Fruit fly (Drosophila melanogaster) whole organism, embryonic: ENCODE data around the gene ebd1.

ENCODE experiments used
- Adf1 ChIP-seq: fragments of 200-800 bp; sonication (Bioruptor generic); IDR thresholded peaks from 2 replicates; pipeline ENCODE4 v1.3.6; 2022; ENCODE audit warnings: missing biosample characterization, missing genetic modification characterization
- BEAF-32 ChIP-seq: fragments of 200-800 bp; sonication (Bioruptor generic); optimal IDR thresholded peaks from 3 replicates; lab custom pipeline; 2017; ENCODE audit warnings: missing biosample characterization, missing genetic modification characterization, mild to moderate bottlenecking, moderate library complexity, missing genetic modification reagents
- C15 ChIP-seq: fragments of 200-800 bp; sonication (Bioruptor generic); IDR thresholded peaks from 3 replicates; pipeline ENCODE4 v1.3.6; 2022; ENCODE audit warnings: missing biosample characterization, missing genetic modification characterization
- CG10147 ChIP-seq: fragments of 200-800 bp; sonication (Bioruptor generic); optimal IDR thresholded peaks from 2 replicates; lab custom pipeline; 2019; ENCODE audit warnings: missing biosample characterization, mild to moderate bottlenecking, missing genetic modification characterization, moderate library complexity
- CG10462 ChIP-seq: fragments of 200-800 bp; sonication (Bioruptor generic); optimal IDR thresholded peaks from 2 replicates; lab custom pipeline; 2016; ENCODE audit warnings: missing biosample characterization, missing genetic modification characterization
- CG11504 ChIP-seq: fragments of 200-800 bp; sonication (Bioruptor generic); optimal IDR thresholded peaks from 3 replicates; lab custom pipeline; 2019; ENCODE audit warnings: missing biosample characterization, mild to moderate bottlenecking, missing genetic modification characterization, moderate library complexity
- CG12659 ChIP-seq: fragments of 200-800 bp; sonication (Bioruptor generic); optimal IDR thresholded peaks from 3 replicates; lab custom pipeline; 2017; ENCODE audit warnings: mild to moderate bottlenecking, missing biosample characterization, missing genetic modification reagents, missing genetic modification characterization
- CG1529 ChIP-seq: fragments of 200-800 bp; sonication (Bioruptor generic); optimal IDR thresholded peaks from 3 replicates; lab custom pipeline; 2018; ENCODE audit warnings: missing biosample characterization, missing genetic modification characterization
- CG1647 ChIP-seq: fragments of 200-800 bp; sonication (Bioruptor generic); optimal IDR thresholded peaks from 3 replicates; lab custom pipeline; 2016; ENCODE audit warnings: missing biosample characterization, missing genetic modification characterization
- CG16779 ChIP-seq: fragments of 200-800 bp; sonication (Bioruptor generic); IDR thresholded peaks from 2 replicates; pipeline ENCODE4 v1.3.6; 2022; ENCODE audit warnings: missing biosample characterization, missing genetic modification characterization
- CG17361 ChIP-seq: fragments of 200-800 bp; sonication (Bioruptor generic); IDR thresholded peaks from 3 replicates; pipeline ENCODE4 v1.3.6; 2022; ENCODE audit warnings: missing biosample characterization, missing genetic modification characterization
- CG17568 ChIP-seq: fragments of 200-800 bp; sonication (Bioruptor generic); optimal IDR thresholded peaks from 2 replicates; lab custom pipeline; 2018; ENCODE audit warnings: missing biosample characterization, mild to moderate bottlenecking, missing genetic modification characterization, moderate library complexity
- CG2875 ChIP-seq: fragments of 200-800 bp; sonication (Bioruptor generic); optimal IDR thresholded peaks from 2 replicates; lab custom pipeline; 2017; ENCODE audit warnings: missing biosample characterization, mild to moderate bottlenecking, missing genetic modification characterization, missing genetic modification reagents
- CG3995 ChIP-seq: fragments of 200-800 bp; sonication (Bioruptor generic); optimal IDR thresholded peaks from 3 replicates; lab custom pipeline; 2016; ENCODE audit warnings: missing biosample characterization, missing genetic modification characterization
- CG4820 ChIP-seq: fragments of 200-800 bp; sonication (Bioruptor generic); optimal IDR thresholded peaks from 3 replicates; lab custom pipeline; 2016; ENCODE audit warnings: missing biosample characterization, missing genetic modification characterization
- CG4854 ChIP-seq: fragments of 200-800 bp; sonication (Bioruptor generic); optimal IDR thresholded peaks from 2 replicates; lab custom pipeline; 2016; ENCODE audit warnings: missing biosample characterization, missing genetic modification characterization, inconsistent platforms
- CG6654 ChIP-seq: fragments of 200-800 bp; sonication (Bioruptor generic); optimal IDR thresholded peaks from 2 replicates; lab custom pipeline; 2017; ENCODE audit warnings: missing biosample characterization, mild to moderate bottlenecking, missing genetic modification characterization
- CG7839 ChIP-seq: fragments of 200-800 bp; sonication (Bioruptor generic); optimal IDR thresholded peaks from 3 replicates; lab custom pipeline; 2018; ENCODE audit warnings: missing biosample characterization, mild to moderate bottlenecking, missing genetic modification characterization, moderate library complexity
- Dbx ChIP-seq: fragments of 200-800 bp; sonication (Bioruptor generic); IDR thresholded peaks from 3 replicates; pipeline ENCODE4 v1.3.6; 2022; ENCODE audit warnings: missing biosample characterization, missing genetic modification characterization
- E2f1 ChIP-seq: fragments of 200-800 bp; sonication (Bioruptor generic); IDR thresholded peaks from 2 replicates; pipeline ENCODE4 v1.3.6; 2022; ENCODE audit warnings: missing biosample characterization, missing genetic modification characterization
- HLH3B ChIP-seq: fragments of 200-800 bp; sonication (Bioruptor generic); IDR thresholded peaks from 2 replicates; pipeline ENCODE4 v1.3.6; 2022; ENCODE audit warnings: missing biosample characterization, missing genetic modification characterization
- HLH54F ChIP-seq: fragments of 200-800 bp; sonication (Bioruptor generic); optimal IDR thresholded peaks from 3 replicates; lab custom pipeline; 2016; ENCODE audit warnings: missing biosample characterization, missing genetic modification characterization
- HmgD ChIP-seq: fragments of 200-800 bp; sonication (Bioruptor generic); optimal IDR thresholded peaks from 3 replicates; lab custom pipeline; 2016; ENCODE audit warnings: missing biosample characterization, missing genetic modification characterization
- Jarid2 ChIP-seq: fragments of 200-800 bp; sonication (Bioruptor generic); optimal IDR thresholded peaks from 3 replicates; lab custom pipeline; 2017; ENCODE audit warnings: mild to moderate bottlenecking, missing biosample characterization, missing genetic modification reagents, missing genetic modification characterization
- Kr ChIP-seq: fragments of 200-800 bp; sonication (Bioruptor generic); optimal IDR thresholded peaks from 2 replicates; lab custom pipeline; 2017; ENCODE audit warnings: missing biosample characterization, mild to moderate bottlenecking, missing genetic modification characterization
- Med ChIP-seq: fragments of 200-800 bp; sonication (Bioruptor generic); peaks from one replicate; lab custom pipeline; 2016; ENCODE audit warnings: missing biosample characterization, missing genetic modification characterization, mild to moderate bottlenecking, inconsistent platforms, moderate library complexity
- Optix ChIP-seq: fragments of 200-800 bp; sonication (Bioruptor generic); IDR thresholded peaks from 3 replicates; pipeline ENCODE4 v1.3.6; 2022; ENCODE audit warnings: missing biosample characterization, missing genetic modification characterization
- Pdp1 ChIP-seq, 2 experiments: fragments of 200-800 bp; sonication (Bioruptor generic); optimal IDR thresholded peaks; 3 replicates each; lab custom pipeline; 2016; ENCODE audit warnings: missing biosample characterization in 2 of 2, missing genetic modification characterization in 2 of 2, mild to moderate bottlenecking in 1 of 2, moderate library complexity in 1 of 2
- Ptx1 ChIP-seq: fragments of 200-800 bp; sonication (Bioruptor generic); IDR thresholded peaks from 2 replicates; pipeline ENCODE4 v1.3.6; 2022; ENCODE audit warnings: missing biosample characterization, missing genetic modification characterization
- Sox102F ChIP-seq: fragments of 200-800 bp; sonication (Bioruptor generic); optimal IDR thresholded peaks from 2 replicates; lab custom pipeline; 2018; ENCODE audit warnings: missing biosample characterization, mild to moderate bottlenecking, missing genetic modification characterization, moderate library complexity
- Spps ChIP-seq: fragments of 200-800 bp; sonication (Bioruptor generic); optimal IDR thresholded peaks from 2 replicates; lab custom pipeline; 2018; ENCODE audit warnings: missing biosample characterization, mild to moderate bottlenecking, missing genetic modification characterization
- chn ChIP-seq: fragments of 200-800 bp; sonication (Bioruptor generic); optimal IDR thresholded peaks from 2 replicates; lab custom pipeline; 2016; ENCODE audit warnings: missing biosample characterization, missing genetic modification characterization
- croc ChIP-seq: fragments of 200-800 bp; sonication (Bioruptor generic); conservative IDR thresholded peaks from 3 replicates; pipeline ENCODE4 v1.3.6; 2022; ENCODE audit warnings: missing biosample characterization, missing genetic modification characterization
- dan ChIP-seq: fragments of 200-800 bp; sonication (Bioruptor generic); IDR thresholded peaks from 2 replicates; pipeline ENCODE4 v1.3.6; 2022; ENCODE audit warnings: missing biosample characterization, missing genetic modification characterization
- en ChIP-seq: fragments of 200-800 bp; sonication (Bioruptor generic); optimal IDR thresholded peaks from 2 replicates; lab custom pipeline; 2016; ENCODE audit warnings: missing biosample characterization, missing genetic modification characterization
- exex ChIP-seq: fragments of 200-800 bp; sonication (Bioruptor generic); optimal IDR thresholded peaks from 4 replicates; lab custom pipeline; 2018; ENCODE audit warnings: missing biosample characterization, mild to moderate bottlenecking, missing genetic modification characterization, moderate library complexity
- eyg ChIP-seq: fragments of 200-800 bp; sonication (Bioruptor generic); optimal IDR thresholded peaks from 3 replicates; lab custom pipeline; 2016; ENCODE audit warnings: missing biosample characterization, missing genetic modification characterization
- fd102C ChIP-seq: fragments of 200-800 bp; sonication (Bioruptor generic); optimal IDR thresholded peaks from 2 replicates; lab custom pipeline; 2018; ENCODE audit warnings: missing biosample characterization, mild to moderate bottlenecking, missing genetic modification characterization, moderate library complexity
- fru ChIP-seq: fragments of >200 bp; optimal IDR thresholded peaks from 2 replicates; lab custom pipeline; 2017
- gce ChIP-seq: fragments of 200-800 bp; sonication (Bioruptor generic); IDR thresholded peaks from 3 replicates; pipeline ENCODE4 v1.3.6; 2022; ENCODE audit warnings: missing biosample characterization, missing genetic modification characterization
- hb ChIP-seq: fragments of 200-800 bp; sonication (Bioruptor generic); IDR thresholded peaks from 3 replicates; pipeline ENCODE4 v1.3.6; 2022; ENCODE audit warnings: missing biosample characterization, missing genetic modification characterization; ENCODE audit not compliant: partially characterized antibody
- mam ChIP-seq: fragments of 200-800 bp; sonication (Bioruptor generic); optimal IDR thresholded peaks from 3 replicates; lab custom pipeline; 2016; ENCODE audit warnings: missing biosample characterization, missing genetic modification characterization
- mirr ChIP-seq: fragments of 200-800 bp; sonication (Bioruptor generic); optimal IDR thresholded peaks from 3 replicates; lab custom pipeline; 2018; ENCODE audit warnings: missing biosample characterization, mild to moderate bottlenecking, missing genetic modification characterization
- pb ChIP-seq: fragments of 200-800 bp; sonication (Bioruptor generic); optimal IDR thresholded peaks from 3 replicates; lab custom pipeline; 2016; ENCODE audit warnings: missing biosample characterization, missing genetic modification characterization
- peb ChIP-seq: fragments of 200-800 bp; sonication (Bioruptor generic); IDR thresholded peaks from 2 replicates; pipeline ENCODE4 v1.3.6; 2022; ENCODE audit warnings: missing biosample characterization, missing genetic modification characterization
- phol ChIP-seq: fragments of 200-800 bp; sonication (Bioruptor generic); optimal IDR thresholded peaks from 3 replicates; lab custom pipeline; 2018; ENCODE audit warnings: missing biosample characterization, mild to moderate bottlenecking, missing genetic modification characterization, moderate library complexity
- pros ChIP-seq: fragments of 200-800 bp; sonication (Bioruptor generic); optimal IDR thresholded peaks from 3 replicates; lab custom pipeline; 2019; ENCODE audit warnings: missing biosample characterization, mild to moderate bottlenecking, missing genetic modification characterization, moderate library complexity
- sens-2 ChIP-seq: fragments of 200-800 bp; sonication (Bioruptor generic); IDR thresholded peaks from 2 replicates; pipeline ENCODE4 v1.3.6; 2022; ENCODE audit warnings: missing biosample characterization, missing genetic modification characterization
- slbo ChIP-seq: fragments of 200-800 bp; sonication (Bioruptor generic); IDR thresholded peaks from 2 replicates; pipeline ENCODE4 v1.3.6; 2022; ENCODE audit warnings: missing biosample characterization, missing genetic modification characterization
- ttk ChIP-seq: fragments of 200-800 bp; sonication (Bioruptor generic); IDR thresholded peaks from 2 replicates; pipeline ENCODE4 v2.1.2; 2022; ENCODE audit warnings: missing biosample characterization, missing genetic modification characterization
- vnd ChIP-seq: fragments of 200-800 bp; sonication (Bioruptor generic); IDR thresholded peaks from 3 replicates; pipeline ENCODE4 v1.3.6; 2022; ENCODE audit warnings: missing biosample characterization, missing genetic modification characterization; ENCODE audit not compliant: partially characterized antibody

The ebd1 gene

DNA sequence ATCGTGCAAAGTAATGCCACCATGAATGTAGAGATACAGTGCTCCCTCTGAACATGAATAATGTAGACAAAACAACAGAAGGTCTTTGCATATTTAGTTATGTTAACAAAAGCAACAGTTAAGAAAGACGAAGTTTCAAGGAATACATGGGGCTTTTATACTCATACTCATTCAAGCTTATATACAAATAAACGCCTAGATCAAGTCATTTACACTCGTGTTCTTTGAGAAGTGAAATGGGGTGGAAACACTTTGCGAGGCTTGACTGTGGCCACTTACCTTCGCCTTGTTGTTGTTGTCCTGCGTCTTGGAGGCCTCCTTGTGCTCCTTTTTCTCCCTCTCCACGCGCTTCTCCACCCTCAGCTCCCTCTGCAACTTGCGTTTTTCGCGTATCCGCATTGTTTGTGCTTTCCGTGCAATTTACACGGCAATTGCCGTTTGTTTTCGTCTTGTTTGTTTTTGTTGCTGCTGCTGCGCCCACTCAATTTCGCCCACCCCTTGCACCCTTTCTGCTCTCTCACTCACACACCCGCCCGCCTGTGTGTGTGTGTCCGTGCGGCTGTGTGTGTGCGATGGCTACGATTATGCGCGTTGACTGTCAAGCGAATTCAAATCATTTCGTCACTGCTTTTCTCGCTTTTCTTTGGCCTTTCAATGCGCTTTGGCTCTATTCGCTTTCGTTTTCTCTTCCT, 454 bp downstream of the ebd1 start (continued):
- TF ChIP-seq phol, result no peak
- TF ChIP-seq fd102C (GFP tag; lab: Kevin White, UChicago), result no peak
- TF ChIP-seq Pdp1 (GFP tag; optimal IDR thresholded peaks at IDR 0.05; lab: Kevin White, UChicago), result no peak
- no peak for TF ChIP-seq CG2875 (GFP tag; lab: Kevin White, UChicago)
- TF ChIP-seq Ptx1 (GFP tag; lab: Robert Waterston, UW), result 0 out of 2 replicates have a peak, but pooled peaks have one; percentile 9
- no peak for TF ChIP-seq fru (lab: Kevin White, UChicago)
- TF ChIP-seq vnd (GFP tag; lab: Robert Waterston, UW), result no peak
- no peak for TF ChIP-seq Optix (GFP tag; lab: Robert Waterston, UW)
- peak; percentile 36 for TF ChIP-seq slbo
- TF ChIP-seq CG11504, result peak; percentile 20
- no peak for TF ChIP-seq en (GFP tag; lab: Kevin White, UChicago)
- no peak for TF ChIP-seq CG1529 (GFP tag; lab: Kevin White, UChicago)
- no peak for TF ChIP-seq pb
- TF ChIP-seq mam (GFP tag; lab: Kevin White, UChicago), result no peak
- no peak for TF ChIP-seq mirr (GFP tag; lab: Kevin White, UChicago)
- TF ChIP-seq chn (GFP tag; lab: Kevin White, UChicago), result peak; percentile 19
- no peak for TF ChIP-seq Dbx (GFP tag; lab: Robert Waterston, UW)
- peak; percentile 37 for TF ChIP-seq CG7839 (tag; lab: Kevin White, UChicago)
- no peak for TF ChIP-seq CG10147
- no peak for TF ChIP-seq CG10462 (GFP tag; lab: Kevin White, UChicago)
- no peak for TF ChIP-seq hb
- peak; percentile 7 for TF ChIP-seq Med (GFP tag; lab: Kevin White, UChicago)
- no peak for TF ChIP-seq CG16779
- no peak for TF ChIP-seq E2f1
- no peak for TF ChIP-seq HLH3B
- no peak for TF ChIP-seq exex
- no peak for TF ChIP-seq C15 (GFP tag; lab: Robert Waterston, UW)
- TF ChIP-seq peb (GFP tag; lab: Robert Waterston, UW), result no peak
- TF ChIP-seq Spps, result no peak
- TF ChIP-seq gce, result no peak
- TF ChIP-seq HLH54F (GFP tag; lab: Kevin White, UChicago), result no peak
- TF ChIP-seq CG17361, result no peak
- peak; percentile 43 for TF ChIP-seq Kr (GFP tag; lab: Kevin White, UChicago)
- no peak for TF ChIP-seq CG12659
- no peak for TF ChIP-seq CG3995 (GFP tag; lab: Kevin White, UChicago)
- peak; percentile 15 for TF ChIP-seq Sox102F
- no peak for TF ChIP-seq eyg (GFP tag; lab: Kevin White, UChicago)
- no peak for TF ChIP-seq dan (GFP tag; lab: Robert Waterston, UW)
- TF ChIP-seq CG1647 (GFP tag; lab: Kevin White, UChicago), result no peak
- no peak for TF ChIP-seq BEAF-32 (GFP tag; lab: Kevin White, UChicago)
- no peak for TF ChIP-seq Adf1 (GFP tag; lab: Robert Waterston, UW)
- TF ChIP-seq CG4854 (GFP tag; lab: Kevin White, UChicago), result no peak
- TF ChIP-seq CG17568, result no peak
- TF ChIP-seq HmgD, result no peak
- no peak for TF ChIP-seq CG4820 (GFP tag; lab: Kevin White, UChicago)
- peak; percentile 47 for TF ChIP-seq pros
- TF ChIP-seq ttk (GFP tag; lab: Robert Waterston, UW), result no peak
- no peak for TF ChIP-seq Jarid2 (GFP tag; lab: Kevin White, UChicago)
- no peak for TF ChIP-seq croc (GFP tag; lab: Robert Waterston, UW)
- no peak for TF ChIP-seq sens-2 (GFP tag; lab: Robert Waterston, UW)
- TF ChIP-seq CG6654, result no peak
